Worm (Caenorhabditis elegans): ENCODE results near the gene kcc-1.

kcc-1 gene

ce11 chrIV:7167983-7168760 lies 37.9 kb upstream of the kcc-1 start, which contains the start of gene skr-16:
skr-16 (plus strand) TSS chrIV:7168710.
- TF ChIP-seq hlh-30 (tag; optimal IDR thresholded peaks at IDR 0.05; ENCODE audit: insufficient read depth) (peak; percentile 45), hlh-15 (tag; optimal IDR thresholded peaks at IDR 0.05) (no peak), ceh-22 (tag; optimal IDR thresholded peaks at IDR 0.05) (no peak), nhr-232 (tag; optimal IDR thresholded peaks at IDR 0.05) (no peak), pat-9 (tag; optimal IDR thresholded peaks at IDR 0.05) (no peak)

ce11 chrIV:7171222-7171621 lies 34.8 kb upstream of the kcc-1 start, which contains the start of gene str-220:
str-220 (minus strand) TSS chrIV:7171322.
- TF ChIP-seq nhr-232 (tag; optimal IDR thresholded peaks at IDR 0.05) (no peak), tbx-2 (tag; optimal IDR thresholded peaks at IDR 0.05) (no peak), gmeb-2 (tag; optimal IDR thresholded peaks at IDR 0.05) (no peak), ama-1 (optimal IDR thresholded peaks at IDR 0.05) (no peak), pha-4 (tag; optimal IDR thresholded peaks at IDR 0.05) (no peak), T23F11.4 (GFP tag; optimal IDR thresholded peaks at IDR 0.05) (no peak), lin-11 (tag; optimal IDR thresholded peaks at IDR 0.05) (no peak), hlh-15 (tag; optimal IDR thresholded peaks at IDR 0.05) (no peak), fkh-6 (tag; optimal IDR thresholded peaks at IDR 0.05) (no peak), sox-4 (tag; optimal IDR thresholded peaks at IDR 0.05) (no peak), nfya-1 (tag; optimal IDR thresholded peaks at IDR 0.05) (no peak), dmd-4 (tag; optimal IDR thresholded peaks at IDR 0.05; ENCODE audit: borderline replicate concordance) (no peak)

ce11 chrIV:7173489-7173888 lies 32.6 kb upstream of the kcc-1 start, which contains the start of gene str-1:
str-1 (plus strand) TSS chrIV:7173789.
- TF ChIP-seq pat-9 (tag; optimal IDR thresholded peaks at IDR 0.05) (no peak), sox-2 (GFP tag; IDR thresholded peaks at IDR 0.05) (no peak), ets-4 (tag; optimal IDR thresholded peaks at IDR 0.05) (no peak), ceh-22 (tag; optimal IDR thresholded peaks at IDR 0.05) (no peak), C08G9.2 (tag; optimal IDR thresholded peaks at IDR 0.05) (no peak), ceh-34 (tag; optimal IDR thresholded peaks at IDR 0.05) (no peak), nhr-11 (tag; optimal IDR thresholded peaks at IDR 0.05) (no peak), nhr-232 (tag; optimal IDR thresholded peaks at IDR 0.05) (no peak), unc-42 (tag; optimal IDR thresholded peaks at IDR 0.05) (no peak), ceh-19 (GFP tag; optimal IDR thresholded peaks at IDR 0.05) (no peak), pax-1 (tag; optimal IDR thresholded peaks at IDR 0.05) (no peak), pqm-1 (tag; optimal IDR thresholded peaks at IDR 0.05) (no peak), zip-5 (tag; optimal IDR thresholded peaks at IDR 0.05) (no peak), sox-4 (tag; optimal IDR thresholded peaks at IDR 0.05) (no peak), ama-1 (optimal IDR thresholded peaks at IDR 0.05) (no peak), hlh-15 (tag; optimal IDR thresholded peaks at IDR 0.05) (no peak), K02D7.2 (tag; optimal IDR thresholded peaks at IDR 0.05) (no peak)

ce11 chrIV:7175346-7175745 lies 30.7 kb upstream of the kcc-1 start, which contains the start of gene C42D4.19:
C42D4.19 (plus strand) TSS chrIV:7175646.
- TF ChIP-seq syd-9 (tag; optimal IDR thresholded peaks at IDR 0.05) (no peak), unc-42 (tag; optimal IDR thresholded peaks at IDR 0.05) (no peak), pha-2 (tag; optimal IDR thresholded peaks at IDR 0.05) (no peak), pax-1 (tag; optimal IDR thresholded peaks at IDR 0.05) (no peak), fax-1 (tag; optimal IDR thresholded peaks at IDR 0.05) (no peak), ceh-18 (tag; optimal IDR thresholded peaks at IDR 0.05) (no peak), C38D4.7 (GFP tag; optimal IDR thresholded peaks at IDR 0.05) (no peak), hlh-8 (tag; optimal IDR thresholded peaks at IDR 0.05) (no peak), zip-5 (tag; optimal IDR thresholded peaks at IDR 0.05) (no peak), K09A11.1 (tag; optimal IDR thresholded peaks at IDR 0.05; ENCODE audit: insufficient read depth) (no peak), sox-2 (GFP tag; IDR thresholded peaks at IDR 0.05) (no peak), tbx-2 (tag; optimal IDR thresholded peaks at IDR 0.05) (no peak), fkh-6 (tag; optimal IDR thresholded peaks at IDR 0.05) (no peak), ceh-9 (tag; optimal IDR thresholded peaks at IDR 0.05) (no peak), ceh-22 (tag; optimal IDR thresholded peaks at IDR 0.05) (no peak), ttx-3 (tag; optimal IDR thresholded peaks at IDR 0.05) (no peak), ceh-14 (tag; optimal IDR thresholded peaks at IDR 0.05) (no peak), hlh-30 (tag; optimal IDR thresholded peaks at IDR 0.05; ENCODE audit: insufficient read depth) (no peak), ceh-30 (tag; optimal IDR thresholded peaks at IDR 0.05) (no peak)

Measured in whole organism, late embryonic.